Worm (Caenorhabditis elegans): ENCODE measurements around the gene rpl-23.

The rpl-23 gene

ce11 chrIII:5715467-5715866, 9.5 kb upstream of the rpl-23 start:
- TF ChIP-seq F23B12.7 (tag; optimal IDR thresholded peaks at IDR 0.05; ENCODE audit: insufficient read depth) (no peak), K11D2.4 (GFP tag; IDR thresholded peaks at IDR 0.05) (no peak), F10E7.11 (tag; optimal IDR thresholded peaks at IDR 0.05) (peak; percentile 40), Y67H2A.10 (GFP tag; conservative IDR thresholded peaks at IDR 0.05) (no peak), B0019.2 (GFP tag; conservative IDR thresholded peaks at IDR 0.05) (no peak), mxl-1 (tag; optimal IDR thresholded peaks at IDR 0.05) (no peak), bed-2 (GFP tag; IDR thresholded peaks at IDR 0.05) (no peak), hmg-1.2 (GFP tag; IDR thresholded peaks at IDR 0.05) (peak; percentile 88; the same call in 1 of the 2 replicates), ztf-22 (GFP tag; optimal IDR thresholded peaks at IDR 0.05) (no peak), nhr-90 (tag; optimal IDR thresholded peaks at IDR 0.05) (no peak), ets-4 (GFP tag; optimal IDR thresholded peaks at IDR 0.05) (no peak), ekl-4 (GFP tag; IDR thresholded peaks at IDR 0.05) (no peak), Y56A3A.18 (GFP tag; IDR thresholded peaks at IDR 0.05) (no peak), hmg-20 (GFP tag; IDR thresholded peaks at IDR 0.05) (no peak), F37B4.10 (GFP tag; IDR thresholded peaks at IDR 0.05) (no peak), B0035.1 (tag; optimal IDR thresholded peaks at IDR 0.05) (no peak), ceh-27 (GFP tag; optimal IDR thresholded peaks at IDR 0.05) (peak; percentile 87), madf-6 (GFP tag; IDR thresholded peaks at IDR 0.05) (no peak; the same call in 1 of the 2 replicates), C06A6.2 (GFP tag; conservative IDR thresholded peaks at IDR 0.05) (no peak), lsy-27 (tag; optimal IDR thresholded peaks at IDR 0.05; ENCODE audit: borderline replicate concordance, insufficient read depth) (no peak), F52B5.7 (tag; optimal IDR thresholded peaks at IDR 0.05) (no peak), zim-3 (tag; optimal IDR thresholded peaks at IDR 0.05) (no peak), dpff-1 (tag; optimal IDR thresholded peaks at IDR 0.05) (no peak), him-1 (tag; optimal IDR thresholded peaks at IDR 0.05) (no peak), F33H1.4 (GFP tag; IDR thresholded peaks at IDR 0.05) (no peak), mes-4 (tag; optimal IDR thresholded peaks at IDR 0.05) (no peak), snpc-3.4 (tag; optimal IDR thresholded peaks at IDR 0.05) (no peak), unc-62 (GFP tag; optimal IDR thresholded peaks at IDR 0.05) (no peak), somi-1 (GFP tag; optimal IDR thresholded peaks at IDR 0.05) (no peak), ceh-91 (GFP tag; IDR thresholded peaks at IDR 0.05) (no peak), sea-2 (GFP tag; IDR thresholded peaks at IDR 0.05) (no peak), nfyb-1 (GFP tag; IDR thresholded peaks at IDR 0.05) (peak; percentile 40; the same call in 1 of the 2 replicates), lag-1 (GFP tag; IDR thresholded peaks at IDR 0.05) (no peak), let-607 (tag; optimal IDR thresholded peaks at IDR 0.05) (peak; percentile 69 to 79), tbx-9 (tag; optimal IDR thresholded peaks at IDR 0.05; ENCODE audit: borderline replicate concordance) (no peak), ztf-18 (tag; optimal IDR thresholded peaks at IDR 0.05) (peak; percentile 17), tbp1 (GFP tag; optimal IDR thresholded peaks at IDR 0.05) (peak; percentile 45), atf-7 (tag; optimal IDR thresholded peaks at IDR 0.05) (no peak), ztf-3 (GFP tag; optimal IDR thresholded peaks at IDR 0.05) (no peak), nhr-120 (GFP tag; IDR thresholded peaks at IDR 0.05) (no peak), hlh-12 (tag; optimal IDR thresholded peaks at IDR 0.05) (no peak), pha-4 (tag; optimal IDR thresholded peaks at IDR 0.05) (no peak), B0261.1 (tag; optimal IDR thresholded peaks at IDR 0.05) (no peak), Y95B8A.8 (GFP tag; IDR thresholded peaks at IDR 0.05) (no peak), D2030.7 (GFP tag; IDR thresholded peaks at IDR 0.05) (no peak), lsl-1 (GFP tag; optimal IDR thresholded peaks at IDR 0.05) (no peak), ztf-26 (tag; optimal IDR thresholded peaks at IDR 0.05) (peak; percentile 81), athp-1 (tag; optimal IDR thresholded peaks at IDR 0.05) (no peak), madf-10 (tag; optimal IDR thresholded peaks at IDR 0.05) (peak; percentile 69), tlf-1 (GFP tag; optimal IDR thresholded peaks at IDR 0.05) (no peak)
